Fruit fly (Drosophila melanogaster): ENCODE measurements around the gene CG9663.

CG9663 gene

dm6 chr2L:3303893-3304292 lies 963 bp upstream of the CG9663 start, which contains the start of gene CG3277 (continued):
- TF ChIP-seq dan (GFP tag; IDR thresholded peaks at IDR 0.05), result no peak
- no peak for TF ChIP-seq CG4617 (GFP tag; optimal IDR thresholded peaks at IDR 0.05; ENCODE audit: borderline replicate concordance)

- TF ChIP-seq CG10147 (GFP tag; optimal IDR thresholded peaks at IDR 0.05), result peak; percentile 98
- peak; percentile 99 for TF ChIP-seq Asciz (GFP tag; optimal IDR thresholded peaks at IDR 0.05)
- TF ChIP-seq nau (GFP tag; optimal IDR thresholded peaks at IDR 0.05), result peak; percentile 99
- TF ChIP-seq so (GFP tag; IDR thresholded peaks at IDR 0.05), result peak; percentile 99
- peak; percentile 98 for TF ChIP-seq CG31224 (GFP tag; IDR thresholded peaks at IDR 0.05)
- TF ChIP-seq toy (GFP tag; IDR thresholded peaks at IDR 0.05), result peak; percentile 99
- peak; percentile 100 for TF ChIP-seq Meics (GFP tag; optimal IDR thresholded peaks at IDR 0.05)
- TF ChIP-seq CG5245 (GFP tag; optimal IDR thresholded peaks at IDR 0.05), result peak; percentile 99
- peak; percentile 94 for TF ChIP-seq CG14965 (GFP tag; optimal IDR thresholded peaks at IDR 0.05; ENCODE audit: borderline replicate concordance)
- peak; percentile 95 for TF ChIP-seq CG11560 (tag; IDR thresholded peaks at IDR 0.05)
- TF ChIP-seq Side (GFP tag; optimal IDR thresholded peaks at IDR 0.05), result peak; percentile 100
- TF ChIP-seq CG6272 (GFP tag; IDR thresholded peaks at IDR 0.05), result peak; percentile 99
- peak; percentile 98 for TF ChIP-seq CG10565 (GFP tag; optimal IDR thresholded peaks at IDR 0.05)
- peak; percentile 99 for TF ChIP-seq pum (GFP tag; optimal IDR thresholded peaks at IDR 0.05)
- TF ChIP-seq Hr51 (GFP tag; optimal IDR thresholded peaks at IDR 0.05), result peak; percentile 99 to 100
- peak; percentile 99 for TF ChIP-seq CG17328 (GFP tag; IDR thresholded peaks at IDR 0.05)
- peak; percentile 99 for TF ChIP-seq CG31388 (GFP tag; optimal IDR thresholded peaks at IDR 0.05)
- peak; percentile 99 for TF ChIP-seq Hr3 (GFP tag; optimal IDR thresholded peaks at IDR 0.05)
- TF ChIP-seq CG7271 (tag; optimal IDR thresholded peaks at IDR 0.05), result peak; percentile 97
- TF ChIP-seq hth (optimal IDR thresholded peaks at IDR 0.05), result no peak
- peak; percentile 82 to 90 for TF ChIP-seq insv (GFP tag; optimal IDR thresholded peaks at IDR 0.05)
- TF ChIP-seq gsb-n (tag; optimal IDR thresholded peaks at IDR 0.05), result peak; percentile 99
- peak; percentile 98 for TF ChIP-seq D19A (tag; optimal IDR thresholded peaks at IDR 0.05)
- peak; percentile 100 for TF ChIP-seq CG32532 (GFP tag; IDR thresholded peaks at IDR 0.05)
- peak; percentile 99 for TF ChIP-seq Awh (GFP tag; IDR thresholded peaks at IDR 0.05)
- peak; percentile 95 for TF ChIP-seq Elba2 (GFP tag; optimal IDR thresholded peaks at IDR 0.05)
- no peak for TF ChIP-seq D (optimal IDR thresholded peaks at IDR 0.05)
- TF ChIP-seq D (GFP tag; optimal IDR thresholded peaks at IDR 0.05), result peak; percentile 100
- peak; percentile 99 for TF ChIP-seq Taf1 (GFP tag; IDR thresholded peaks at IDR 0.05)
- TF ChIP-seq MTF-1 (GFP tag; optimal IDR thresholded peaks at IDR 0.05; ENCODE audit: borderline replicate concordance), result peak; percentile 99
- peak; percentile 96 for TF ChIP-seq ftz-f1 (GFP tag; optimal IDR thresholded peaks at IDR 0.05)
- peak; percentile 90 for TF ChIP-seq CG2116 (GFP tag; optimal IDR thresholded peaks at IDR 0.05)
- TF ChIP-seq BEAF-32 (GFP tag; optimal IDR thresholded peaks at IDR 0.05), result peak; percentile 45
- no peak for TF ChIP-seq inv (GFP tag; IDR thresholded peaks at IDR 0.05; ENCODE audit: partially characterized antibody)
- TF ChIP-seq CG7357 (GFP tag; IDR thresholded peaks at IDR 0.05), result peak; percentile 97
- peak; percentile 99 for TF ChIP-seq B-H1 (GFP tag; IDR thresholded peaks at IDR 0.05)
- TF ChIP-seq ttk (GFP tag; IDR thresholded peaks at IDR 0.05), result peak; percentile 99
- peak; percentile 99 for TF ChIP-seq CG17385 (GFP tag; optimal IDR thresholded peaks at IDR 0.05)
- peak; percentile 91 for TF ChIP-seq Deaf1 (tag; optimal IDR thresholded peaks at IDR 0.05)
- peak; percentile 98 for TF ChIP-seq CG3838 (GFP tag; optimal IDR thresholded peaks at IDR 0.05)
- TF ChIP-seq Doc2 (GFP tag; IDR thresholded peaks at IDR 0.05), result peak; percentile 97
- peak; percentile 99 for TF ChIP-seq sd (tag; optimal IDR thresholded peaks at IDR 0.05)
- TF ChIP-seq CG42726 (GFP tag; IDR thresholded peaks at IDR 0.05; ENCODE audit: partially characterized antibody), result no peak
- peak; percentile 98 for TF ChIP-seq Hmx (GFP tag; optimal IDR thresholded peaks at IDR 0.05)
- TF ChIP-seq peb (GFP tag; IDR thresholded peaks at IDR 0.05), result peak; percentile 98
- TF ChIP-seq pho (GFP tag; optimal IDR thresholded peaks at IDR 0.05), result peak; percentile 100
Measured at dm6 chr2L:3301755-3302499, 1.0 kb downstream of the CG9663 start.
